Fruit fly (Drosophila melanogaster) S2 (cell line): Measurements from ENCODE around the gene Mob2.

Source experiments
- CG8478 ChIP-seq: fragments of >200 bp; optimal IDR thresholded peaks from 2 replicates; lab custom pipeline; 2018
- CTCF ChIP-seq, 2 experiments: fragments of >200 bp; optimal IDR thresholded peaks; 2 replicates each; lab custom pipeline; 2018

- TF ChIP-seq CTCF (optimal IDR thresholded peaks at IDR 0.05; lab: Kevin White, UChicago) (no peak), CG8478 (lab: Kevin White, UChicago) (no peak)
Observed at dm6 chr3L:11509294-11509911, 52.6 kb downstream of the Mob2 start, which contains the start of the genes Sgs8 and Sgs7.
